Worm (Caenorhabditis elegans) whole organism, L4 larva: ENCODE measurements around the gene myrf-2.
A peak's percentile ranks its signal among the peaks of the same experiment; 100 is the strongest.

Experiments
- F26F4.8 ChIP-seq: fragments of 200-800 bp; sonication (Bioruptor generic); conservative IDR thresholded peaks from 2 replicates; pipeline ENCODE4 v1.3.6; 2022; ENCODE audit warnings: missing genetic modification characterization, missing compliant biosample characterization
- F49E8.2 ChIP-seq: sonication (generic microtip); optimal IDR thresholded peaks from 2 replicates; lab custom pipeline; 2016; ENCODE audit warnings: missing compliant biosample characterization, mild to moderate bottlenecking, missing genetic modification characterization, borderline replicate concordance
- Y5F2A.4 ChIP-seq: fragments of 200-800 bp; sonication (Bioruptor generic); optimal IDR thresholded peaks from 2 replicates; lab custom pipeline; 2018; ENCODE audit warnings: mild to moderate bottlenecking, missing genetic modification characterization, missing compliant biosample characterization
- Y75B8A.6 ChIP-seq: fragments of 200-800 bp; sonication (Bioruptor generic); IDR thresholded peaks from 2 replicates; pipeline ENCODE4 v1.3.6; 2022; ENCODE audit warnings: missing genetic modification reagents, missing genetic modification characterization, missing compliant biosample characterization
- aha-1 ChIP-seq: fragments of 150-350 bp; peaks from one replicate; lab custom pipeline; 2014; ENCODE audit warnings: missing biosample characterization, missing genetic modification characterization
- arid-1 ChIP-seq: fragments of 200-800 bp; sonication (Bioruptor generic); conservative IDR thresholded peaks from 2 replicates; pipeline ENCODE4 v1.3.6; 2022; ENCODE audit warnings: missing genetic modification reagents, missing genetic modification characterization, missing compliant biosample characterization
- ceh-44 ChIP-seq: fragments of 200-800 bp; sonication (Bioruptor generic); IDR thresholded peaks from 2 replicates; pipeline ENCODE4 v1.3.6; 2022; ENCODE audit warnings: missing genetic modification reagents, missing genetic modification characterization, missing compliant biosample characterization
- ceh-62 ChIP-seq: sonication (generic microtip); optimal IDR thresholded peaks from 2 replicates; lab custom pipeline; 2017; ENCODE audit warnings: missing biosample characterization, missing genetic modification characterization
- ces-1 ChIP-seq: fragments of 150-350 bp; sonication (generic microtip); optimal IDR thresholded peaks from 4 replicates; lab custom pipeline; 2014; ENCODE audit warnings: missing biosample characterization, missing genetic modification reagents, missing genetic modification characterization
- ctbp-1 ChIP-seq: fragments of 200-800 bp; sonication (Bioruptor generic); IDR thresholded peaks from 2 replicates; pipeline ENCODE4 v1.3.6; 2022; ENCODE audit warnings: missing genetic modification reagents, missing genetic modification characterization, missing compliant biosample characterization
- daf-16 ChIP-seq, 3 experiments: sonication (generic microtip); optimal IDR thresholded peaks; 2 replicates each; lab custom pipeline; 2016 to 2017; ENCODE audit warnings: missing genetic modification characterization in 3 of 3, missing genetic modification reagents in 3 of 3, mild to moderate bottlenecking in 2 of 3, missing compliant biosample characterization in 2 of 3, missing biosample characterization in 1 of 3, moderate library complexity in 1 of 3
- daf-19 ChIP-seq: fragments of 200-800 bp; sonication (Bioruptor generic); conservative IDR thresholded peaks from 2 replicates; pipeline ENCODE4 v1.3.6; 2022; ENCODE audit warnings: missing genetic modification characterization, missing compliant biosample characterization
- dmd-8 ChIP-seq: fragments of 200-800 bp; sonication (Bioruptor generic); IDR thresholded peaks from 2 replicates; pipeline ENCODE4 v1.3.6; 2022; ENCODE audit warnings: missing genetic modification characterization, missing compliant biosample characterization
- dve-1 ChIP-seq: sonication (generic microtip); optimal IDR thresholded peaks from 2 replicates; lab custom pipeline; 2017; ENCODE audit warnings: antibody characterized with exemption, mild to moderate bottlenecking, missing genetic modification characterization, missing compliant biosample characterization; ENCODE audit not compliant: insufficient read depth
- egl-43 ChIP-seq: fragments of 200-800 bp; sonication (Bioruptor generic); IDR thresholded peaks from 2 replicates; pipeline ENCODE4 v1.3.6; 2022; ENCODE audit warnings: missing genetic modification reagents, missing genetic modification characterization, missing compliant biosample characterization
- hlh-30 ChIP-seq: sonication (generic microtip); optimal IDR thresholded peaks from 2 replicates; lab custom pipeline; 2017; ENCODE audit warnings: antibody characterized with exemption, mild to moderate bottlenecking, missing genetic modification characterization, missing compliant biosample characterization; ENCODE audit not compliant: insufficient read depth
- jun-1 ChIP-seq: fragments of 150-350 bp; optimal IDR thresholded peaks from 2 replicates; lab custom pipeline; 2014; ENCODE audit warnings: missing biosample characterization, missing genetic modification reagents, missing genetic modification characterization
- lim-7 ChIP-seq: fragments of 200-800 bp; sonication (Bioruptor generic); IDR thresholded peaks from 2 replicates; pipeline ENCODE4 v1.3.6; 2022; ENCODE audit warnings: missing genetic modification characterization, missing compliant biosample characterization
- lin-1 ChIP-seq: fragments of 200-800 bp; sonication (Bioruptor generic); IDR thresholded peaks from 2 replicates; pipeline ENCODE4 v1.3.6; 2022; ENCODE audit warnings: missing genetic modification reagents, missing genetic modification characterization, missing compliant biosample characterization
- lin-13 ChIP-seq: fragments of 150-350 bp; optimal IDR thresholded peaks from 2 replicates; lab custom pipeline; 2014; ENCODE audit warnings: missing biosample characterization, missing genetic modification reagents, missing genetic modification characterization
- lin-38 ChIP-seq: fragments of 200-800 bp; sonication (Bioruptor generic); IDR thresholded peaks from 2 replicates; pipeline ENCODE4 v1.3.6; 2022; ENCODE audit warnings: missing genetic modification reagents, missing genetic modification characterization, missing compliant biosample characterization
- lir-3 ChIP-seq: sonication (generic microtip); optimal IDR thresholded peaks from 2 replicates; lab custom pipeline; 2016; ENCODE audit warnings: mild to moderate bottlenecking, missing genetic modification characterization, missing compliant biosample characterization
- lsy-2 ChIP-seq, 2 experiments: fragments of 150-350 bp in 1 of 2; sonication (generic microtip) in 1 of 2; optimal IDR thresholded peaks; 2 replicates each; lab custom pipeline; 2014 to 2017; ENCODE audit warnings: missing biosample characterization in 2 of 2, missing genetic modification characterization in 2 of 2
- madf-5 ChIP-seq, 2 experiments: fragments of 200-800 bp; sonication (Bioruptor generic); IDR thresholded peaks; 2 replicates each; pipeline ENCODE4 v1.3.6; 2022; ENCODE audit warnings: missing compliant biosample characterization in 2 of 2, missing genetic modification characterization in 2 of 2
- madf-9 ChIP-seq: fragments of 200-800 bp; sonication (Bioruptor generic); conservative IDR thresholded peaks from 2 replicates; pipeline ENCODE4 v1.3.6; 2022; ENCODE audit warnings: missing genetic modification reagents, missing genetic modification characterization, missing compliant biosample characterization
- mdt-29 ChIP-seq: fragments of 200-800 bp; sonication (Bioruptor generic); IDR thresholded peaks from 2 replicates; pipeline ENCODE4 v1.3.6; 2022; ENCODE audit warnings: missing genetic modification reagents, missing genetic modification characterization, missing compliant biosample characterization
- mep-1 ChIP-seq: fragments of 150-350 bp; sonication (generic microtip); optimal IDR thresholded peaks from 3 replicates; lab custom pipeline; 2014; ENCODE audit warnings: missing biosample characterization, missing genetic modification characterization
- mes-2 ChIP-seq: sonication (generic microtip); optimal IDR thresholded peaks from 2 replicates; lab custom pipeline; 2016; ENCODE audit warnings: missing genotype, mild to moderate bottlenecking, missing genetic modification characterization, missing compliant biosample characterization; ENCODE audit not compliant: poor library complexity, severe bottlenecking
- nhr-102 ChIP-seq: sonication (generic microtip); optimal IDR thresholded peaks from 2 replicates; lab custom pipeline; 2016; ENCODE audit warnings: mild to moderate bottlenecking, missing genetic modification characterization, moderate library complexity, missing compliant biosample characterization
- nhr-111 ChIP-seq: fragments of 200-800 bp; sonication (Bioruptor generic); optimal IDR thresholded peaks from 2 replicates; lab custom pipeline; 2018; ENCODE audit warnings: mild to moderate bottlenecking, missing genetic modification characterization, missing compliant biosample characterization
- nhr-25 ChIP-seq: sonication (generic microtip); optimal IDR thresholded peaks from 2 replicates; lab custom pipeline; 2017; ENCODE audit warnings: missing genetic modification characterization, mild to moderate bottlenecking, missing compliant biosample characterization, antibody characterized with exemption, moderate library complexity, borderline replicate concordance; ENCODE audit not compliant: insufficient read depth
- nhr-48 ChIP-seq: sonication (generic microtip); optimal IDR thresholded peaks from 2 replicates; lab custom pipeline; 2016; ENCODE audit warnings: mild to moderate bottlenecking, missing genetic modification characterization, missing compliant biosample characterization
- nhr-6 ChIP-seq: fragments of 150-350 bp; optimal IDR thresholded peaks from 2 replicates; lab custom pipeline; 2014; ENCODE audit warnings: missing biosample characterization, missing genetic modification characterization
- pha-4 ChIP-seq, 2 experiments: fragments of 150-350 bp in 1 of 2; fragments of 200-800 bp in 1 of 2; sonication (Bioruptor generic) in 1 of 2; IDR thresholded peaks in 1 of 2; optimal IDR thresholded peaks in 1 of 2; 2 replicates each; pipeline versions ENCODE4 v1.3.6 to Lab custom; 2014 to 2022; ENCODE audit warnings: missing genetic modification characterization in 2 of 2, missing genetic modification reagents in 2 of 2, missing biosample characterization in 1 of 2, missing compliant biosample characterization in 1 of 2
- php-3 ChIP-seq: fragments of 200-800 bp; sonication (Bioruptor generic); IDR thresholded peaks from 2 replicates; pipeline ENCODE4 v1.3.6; 2022; ENCODE audit warnings: missing genetic modification reagents, missing genetic modification characterization, missing compliant biosample characterization
- saeg-2 ChIP-seq: fragments of 200-800 bp; sonication (Bioruptor generic); IDR thresholded peaks from 2 replicates; pipeline ENCODE4 v1.3.6; 2022; ENCODE audit warnings: missing genetic modification reagents, missing genetic modification characterization, missing compliant biosample characterization
- sdz-12 ChIP-seq: fragments of 200-800 bp; sonication (Bioruptor generic); optimal IDR thresholded peaks from 2 replicates; lab custom pipeline; 2018; ENCODE audit warnings: mild to moderate bottlenecking, missing genetic modification characterization, missing compliant biosample characterization
- snpc-1.2 ChIP-seq: fragments of 200-800 bp; sonication (Bioruptor generic); IDR thresholded peaks from 2 replicates; pipeline ENCODE4 v1.3.6; 2022; ENCODE audit warnings: missing genetic modification reagents, missing genetic modification characterization, missing compliant biosample characterization
- spr-1 ChIP-seq: sonication (generic microtip); optimal IDR thresholded peaks from 2 replicates; lab custom pipeline; 2016; ENCODE audit warnings: mild to moderate bottlenecking, missing genetic modification characterization, missing compliant biosample characterization
- tra-1 ChIP-seq: fragments of 200-800 bp; sonication (Bioruptor generic); IDR thresholded peaks from 2 replicates; pipeline ENCODE4 v1.3.6; 2022; ENCODE audit warnings: missing genetic modification reagents, missing genetic modification characterization, missing compliant biosample characterization
- vab-7 ChIP-seq: fragments of 200-800 bp; sonication (Bioruptor generic); IDR thresholded peaks from 2 replicates; pipeline ENCODE4 v1.3.6; 2022; ENCODE audit warnings: missing genetic modification reagents, missing genetic modification characterization, missing compliant biosample characterization
- zip-2 ChIP-seq: fragments of 150-350 bp; optimal IDR thresholded peaks from 2 replicates; lab custom pipeline; 2014; ENCODE audit warnings: missing biosample characterization, missing genetic modification characterization

The myrf-2 gene

DNA sequence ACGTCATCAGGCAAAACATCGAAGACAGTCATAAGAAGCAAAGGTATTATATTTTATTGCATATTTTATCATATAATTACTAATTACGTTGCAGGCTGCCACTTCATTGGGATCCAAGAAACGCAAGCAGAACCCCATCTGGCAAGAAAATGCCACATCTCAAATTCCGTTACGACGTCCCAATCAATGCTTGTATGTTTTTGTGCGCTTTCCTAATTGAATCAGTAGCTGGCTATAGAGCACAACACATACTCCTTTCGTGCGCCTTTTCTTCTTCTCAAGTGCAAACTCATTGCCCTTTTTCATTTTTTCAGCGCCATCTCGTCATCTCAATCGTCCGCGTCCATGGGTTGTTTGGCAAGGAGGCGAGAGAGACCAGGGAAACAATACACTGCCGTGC lies 43.3 kb downstream of the myrf-2 start:
- TF ChIP-seq saeg-2 (GFP tag; lab: Robert Waterston, UW), result no peak
- TF ChIP-seq ces-1 (GFP tag; lab: Kevin White, UChicago), result peak; percentile 84
- TF ChIP-seq, all 104 proteins: peak for 1

DNA sequence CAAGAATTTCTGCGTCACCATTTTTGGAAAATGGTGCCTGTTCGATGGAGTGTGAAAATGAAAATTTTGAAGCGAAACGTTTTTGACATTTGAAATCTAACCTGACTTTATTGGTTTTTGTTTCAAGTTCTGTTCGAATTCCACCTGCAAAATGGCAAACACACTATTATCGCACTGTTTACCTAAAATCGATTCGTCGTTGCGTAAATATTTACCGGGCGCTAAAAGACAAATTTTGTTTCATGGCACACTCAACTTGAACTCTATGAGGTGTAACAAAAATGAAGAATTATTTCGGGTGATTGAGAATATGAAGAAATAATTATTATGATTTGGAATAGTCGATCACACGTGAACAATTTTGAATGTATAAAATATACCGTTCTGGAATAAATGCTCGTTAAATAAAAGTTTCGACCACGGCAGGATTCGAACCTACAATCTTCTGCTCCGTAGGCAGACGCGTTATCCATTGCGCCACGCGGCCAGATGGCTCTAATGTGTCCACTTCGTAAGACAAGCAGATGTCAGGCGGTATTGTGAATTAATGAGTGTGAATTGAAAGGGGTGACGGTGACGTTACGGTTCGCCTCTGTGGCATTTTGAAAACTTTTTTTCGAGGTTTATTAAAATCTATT lies 45.8 kb downstream of the myrf-2 start:
- TF ChIP-seq spr-1, result peak; percentile 13
- no peak for TF ChIP-seq Y75B8A.6 (GFP tag; lab: Robert Waterston, UW)
- TF ChIP-seq dve-1 (tag; lab: Kevin White, UChicago), result peak; percentile 61
- peak; percentile 62; the same call in 1 of the 2 replicates for TF ChIP-seq vab-7 (GFP tag; lab: Robert Waterston, UW)
- peak; percentile 73 for TF ChIP-seq pha-4 (GFP tag; IDR thresholded peaks at IDR 0.05; lab: Robert Waterston, UW)
- TF ChIP-seq pha-4 (tag; optimal IDR thresholded peaks at IDR 0.05; lab: Kevin White, UChicago), result peak; percentile 63
- TF ChIP-seq mes-2, result peak; percentile 45
- peak; percentile 21 for TF ChIP-seq lin-13 (GFP tag; lab: Kevin White, UChicago)
- peak; percentile 12 for TF ChIP-seq zip-2 (tag; lab: Kevin White, UChicago)
- peak; percentile 54 for TF ChIP-seq lir-3 (tag; lab: Kevin White, UChicago)
- peak; percentile 49 for TF ChIP-seq arid-1
- no peak for TF ChIP-seq ceh-62 (tag; lab: Kevin White, UChicago)
- peak; percentile 92 for TF ChIP-seq snpc-1.2
- peak; percentile 59 for TF ChIP-seq nhr-48 (tag; lab: Kevin White, UChicago)
- peak in 1 of 2 experiments; percentile 39 for TF ChIP-seq lsy-2 (tag; optimal IDR thresholded peaks at IDR 0.05; lab: Kevin White, UChicago)
- peak; percentile 47; the same call in 1 of the 2 replicates for TF ChIP-seq ctbp-1 (GFP tag; lab: Robert Waterston, UW)
- peak; percentile 80 for TF ChIP-seq lim-7
- TF ChIP-seq tra-1 (GFP tag; lab: Robert Waterston, UW), result peak; percentile 73
- TF ChIP-seq madf-5 (GFP tag; IDR thresholded peaks at IDR 0.05; lab: Robert Waterston, UW), result peak in 1 of 2 experiments; percentile 53; a peak in 1 of 4 replicates
- TF ChIP-seq nhr-111 (GFP tag; lab: Kevin White, UChicago), result no peak
- no peak for TF ChIP-seq nhr-6 (tag; lab: Kevin White, UChicago)
- peak; percentile 68; the same call in 1 of the 2 replicates for TF ChIP-seq egl-43 (GFP tag; lab: Robert Waterston, UW)
- no peak for TF ChIP-seq ceh-44 (GFP tag; lab: Robert Waterston, UW)
- no peak for TF ChIP-seq jun-1
- TF ChIP-seq lin-1 (GFP tag; lab: Robert Waterston, UW), result peak; percentile 21; the same call in 1 of the 2 replicates
- 0 out of 2 replicates have a peak, but pooled peaks have one; percentile 37 for TF ChIP-seq F26F4.8 (GFP tag; lab: Robert Waterston, UW)
- peak; percentile 46 for TF ChIP-seq F49E8.2
- TF ChIP-seq aha-1 (tag; lab: Kevin White, UChicago), result peak; percentile 96
- peak; percentile 38 to 71 for TF ChIP-seq daf-16 (GFP tag; optimal IDR thresholded peaks at IDR 0.05; lab: Kevin White, UChicago)
- peak; percentile 95 for TF ChIP-seq daf-16 (tag; optimal IDR thresholded peaks at IDR 0.05; lab: Kevin White, UChicago)
- TF ChIP-seq lin-38, result peak; percentile 61
- TF ChIP-seq nhr-25 (tag; lab: Kevin White, UChicago), result no peak
- TF ChIP-seq daf-19 (GFP tag; lab: Robert Waterston, UW), result peak; percentile 36; the same call in 1 of the 2 replicates
- peak; percentile 50 for TF ChIP-seq mep-1
- peak; percentile 59; the same call in 1 of the 2 replicates for TF ChIP-seq dmd-8 (GFP tag; lab: Robert Waterston, UW)
- no peak for TF ChIP-seq sdz-12 (GFP tag; lab: Kevin White, UChicago)
- TF ChIP-seq Y5F2A.4 (GFP tag; lab: Kevin White, UChicago), result peak; percentile 5
- peak; percentile 41 for TF ChIP-seq nhr-102 (tag; lab: Kevin White, UChicago)
- TF ChIP-seq madf-9 (GFP tag; lab: Robert Waterston, UW), result 0 out of 2 replicates have a peak, but pooled peaks have one; percentile 6
- peak; percentile 38 for TF ChIP-seq hlh-30
- TF ChIP-seq mdt-29 (GFP tag; lab: Robert Waterston, UW), result no peak
- 0 out of 2 replicates have a peak, but pooled peaks have one; percentile 46 for TF ChIP-seq php-3 (GFP tag; lab: Robert Waterston, UW)
